Worm (Caenorhabditis elegans) whole organism, young adult: ENCODE measurements around the gene F13H8.2.

ENCODE experiments used
- C17E4.6 ChIP-seq: fragments of 200-800 bp; sonication (Bioruptor generic); IDR thresholded peaks from 2 replicates; pipeline ENCODE4 v1.3.6; 2022; ENCODE audit warnings: missing genetic modification reagents, missing genetic modification characterization, missing compliant biosample characterization
- F10E7.11 ChIP-seq: sonication (generic microtip); optimal IDR thresholded peaks from 2 replicates; lab custom pipeline; 2017; ENCODE audit warnings: mild to moderate bottlenecking, missing genetic modification characterization, moderate library complexity, missing compliant biosample characterization
- F49E8.2 ChIP-seq: sonication (generic microtip); optimal IDR thresholded peaks from 3 replicates; lab custom pipeline; 2017; ENCODE audit warnings: missing genetic modification characterization, mild to moderate bottlenecking, missing compliant biosample characterization, antibody characterized with exemption, moderate library complexity; ENCODE audit not compliant: insufficient read depth
- F55B11.4 ChIP-seq: sonication (generic microtip); optimal IDR thresholded peaks from 2 replicates; lab custom pipeline; 2016; ENCODE audit warnings: missing compliant biosample characterization, missing genetic modification characterization, borderline replicate concordance; ENCODE audit not compliant: insufficient read depth
- K12H6.12 ChIP-seq: fragments of 200-800 bp; sonication (Bioruptor generic); optimal IDR thresholded peaks from 2 replicates; lab custom pipeline; 2018; ENCODE audit warnings: mild to moderate bottlenecking, missing genetic modification characterization, missing compliant biosample characterization
- T26A5.8 ChIP-seq: sonication (generic microtip); optimal IDR thresholded peaks from 2 replicates; lab custom pipeline; 2016; ENCODE audit warnings: missing genetic modification characterization, missing compliant biosample characterization
- ZK185.1 ChIP-seq: sonication (generic microtip); optimal IDR thresholded peaks from 2 replicates; lab custom pipeline; 2016; ENCODE audit warnings: mild to moderate bottlenecking, missing genetic modification characterization, missing compliant biosample characterization; ENCODE audit not compliant: poor library complexity, severe bottlenecking
- aptf-2 ChIP-seq: fragments of 200-800 bp; sonication (Bioruptor generic); conservative IDR thresholded peaks from 2 replicates; pipeline ENCODE4 v1.3.6; 2022; ENCODE audit warnings: missing genetic modification reagents, missing genetic modification characterization, missing compliant biosample characterization
- atf-7 ChIP-seq: sonication (generic microtip); optimal IDR thresholded peaks from 2 replicates; lab custom pipeline; 2017; ENCODE audit warnings: mild to moderate bottlenecking, missing genetic modification characterization, missing compliant biosample characterization
- athp-1 ChIP-seq: sonication (generic microtip); optimal IDR thresholded peaks from 2 replicates; lab custom pipeline; 2017; ENCODE audit warnings: mild to moderate bottlenecking, missing genetic modification characterization, missing compliant biosample characterization
- attf-5 ChIP-seq: fragments of 200-800 bp; sonication (Bioruptor generic); optimal IDR thresholded peaks from 2 replicates; lab custom pipeline; 2018; ENCODE audit warnings: mild to moderate bottlenecking, missing genetic modification characterization, missing compliant biosample characterization
- bed-2 ChIP-seq: fragments of 200-800 bp; sonication (Bioruptor generic); IDR thresholded peaks from 2 replicates; pipeline ENCODE4 v1.3.6; 2022; ENCODE audit warnings: missing genetic modification reagents, missing genetic modification characterization, missing compliant biosample characterization
- ceh-100 ChIP-seq: fragments of 200-800 bp; sonication (Bioruptor generic); IDR thresholded peaks from 2 replicates; pipeline ENCODE4 v1.3.6; 2022; ENCODE audit warnings: missing genetic modification reagents, missing genetic modification characterization, missing compliant biosample characterization
- ceh-27 ChIP-seq: fragments of 200-800 bp; sonication (Bioruptor generic); optimal IDR thresholded peaks from 2 replicates; lab custom pipeline; 2018; ENCODE audit warnings: mild to moderate bottlenecking, missing genetic modification characterization, moderate library complexity, missing compliant biosample characterization
- ceh-40 ChIP-seq: fragments of 200-800 bp; sonication (Bioruptor generic); IDR thresholded peaks from 2 replicates; pipeline ENCODE4 v1.3.6; 2022; ENCODE audit warnings: missing genetic modification characterization, missing compliant biosample characterization
- dpff-1 ChIP-seq: sonication (generic microtip); optimal IDR thresholded peaks from 2 replicates; lab custom pipeline; 2017; ENCODE audit warnings: mild to moderate bottlenecking, missing genetic modification characterization, missing compliant biosample characterization
- egl-44 ChIP-seq: fragments of 200-800 bp; sonication (Bioruptor generic); IDR thresholded peaks from 2 replicates; pipeline ENCODE4 v1.3.6; 2022; ENCODE audit warnings: missing genetic modification reagents, missing genetic modification characterization, missing compliant biosample characterization
- egrh-3 ChIP-seq: fragments of 200-800 bp; sonication (Bioruptor generic); IDR thresholded peaks from 2 replicates; pipeline ENCODE4 v1.3.6; 2022; ENCODE audit warnings: missing genetic modification reagents, missing genetic modification characterization, missing compliant biosample characterization
- ekl-4 ChIP-seq: fragments of 200-800 bp; sonication (Bioruptor generic); IDR thresholded peaks from 2 replicates; pipeline ENCODE4 v1.3.6; 2022; ENCODE audit warnings: missing genetic modification reagents, missing genetic modification characterization, missing compliant biosample characterization
- fkh-3 ChIP-seq: sonication (generic microtip); optimal IDR thresholded peaks from 2 replicates; lab custom pipeline; 2016; ENCODE audit warnings: mild to moderate bottlenecking, missing genetic modification characterization, missing compliant biosample characterization
- him-1 ChIP-seq: sonication (generic microtip); optimal IDR thresholded peaks from 2 replicates; lab custom pipeline; 2016; ENCODE audit warnings: missing genotype, missing genetic modification reagents, missing genetic modification characterization, missing compliant biosample characterization
- hmg-20 ChIP-seq: fragments of 200-800 bp; sonication (Bioruptor generic); IDR thresholded peaks from 2 replicates; pipeline ENCODE4 v1.3.6; 2022; ENCODE audit warnings: missing genetic modification reagents, missing genetic modification characterization, missing compliant biosample characterization
- hrde-1 ChIP-seq: sonication (generic microtip); optimal IDR thresholded peaks from 2 replicates; lab custom pipeline; 2016; ENCODE audit warnings: missing genetic modification characterization, mild to moderate bottlenecking, missing compliant biosample characterization, moderate library complexity, missing genotype, missing genetic modification reagents, borderline replicate concordance
- lag-1 ChIP-seq: fragments of 200-800 bp; sonication (Bioruptor generic); IDR thresholded peaks from 2 replicates; pipeline ENCODE4 v1.3.6; 2022; ENCODE audit warnings: missing genetic modification reagents, missing genetic modification characterization, missing compliant biosample characterization
- lin-40 ChIP-seq: sonication (generic microtip); optimal IDR thresholded peaks from 2 replicates; lab custom pipeline; 2016; ENCODE audit warnings: missing genetic modification characterization, mild to moderate bottlenecking, missing compliant biosample characterization, missing genotype, missing genetic modification reagents
- madf-10 ChIP-seq: sonication (generic microtip); optimal IDR thresholded peaks from 2 replicates; lab custom pipeline; 2016; ENCODE audit warnings: mild to moderate bottlenecking, missing genetic modification characterization, missing compliant biosample characterization
- madf-3 ChIP-seq: fragments of 200-800 bp; sonication (Bioruptor generic); IDR thresholded peaks from 2 replicates; pipeline ENCODE4 v1.3.6; 2022; ENCODE audit warnings: missing genetic modification reagents, missing genetic modification characterization, missing compliant biosample characterization
- madf-6 ChIP-seq: fragments of 200-800 bp; sonication (Bioruptor generic); IDR thresholded peaks from 2 replicates; pipeline ENCODE4 v1.3.6; 2022; ENCODE audit warnings: missing genetic modification reagents, missing genetic modification characterization, missing compliant biosample characterization
- madf-8 ChIP-seq: fragments of 200-800 bp; sonication (Bioruptor generic); conservative IDR thresholded peaks from 2 replicates; pipeline ENCODE4 v1.3.6; 2022; ENCODE audit warnings: missing genetic modification reagents, missing genetic modification characterization, missing compliant biosample characterization
- mel-28 ChIP-seq: sonication (generic microtip); optimal IDR thresholded peaks from 2 replicates; lab custom pipeline; 2016; ENCODE audit warnings: borderline replicate concordance, mild to moderate bottlenecking, missing genetic modification characterization, missing compliant biosample characterization
- mxl-1 ChIP-seq: sonication (generic microtip); optimal IDR thresholded peaks from 2 replicates; lab custom pipeline; 2016; ENCODE audit warnings: missing genetic modification characterization, missing compliant biosample characterization
- nfya-1 ChIP-seq: sonication (generic microtip); optimal IDR thresholded peaks from 2 replicates; lab custom pipeline; 2017; ENCODE audit warnings: antibody characterized with exemption, missing compliant biosample characterization, missing genetic modification characterization, borderline replicate concordance; ENCODE audit not compliant: insufficient read depth
- nfyb-1 ChIP-seq: fragments of 200-800 bp; sonication (Bioruptor generic); IDR thresholded peaks from 2 replicates; pipeline ENCODE4 v1.3.6; 2022; ENCODE audit warnings: missing genetic modification reagents, missing genetic modification characterization, missing compliant biosample characterization
- pha-4 ChIP-seq: fragments of 150-350 bp; sonication (generic microtip); optimal IDR thresholded peaks from 2 replicates; lab custom pipeline; 2014; ENCODE audit warnings: missing biosample characterization, missing genetic modification reagents, missing genetic modification characterization
- rcor-1 ChIP-seq: fragments of 200-800 bp; sonication (Bioruptor generic); IDR thresholded peaks from 2 replicates; pipeline ENCODE4 v1.3.6; 2022; ENCODE audit warnings: missing genetic modification reagents, missing genetic modification characterization, missing compliant biosample characterization
- repo-1 ChIP-seq: sonication (generic microtip); optimal IDR thresholded peaks from 2 replicates; lab custom pipeline; 2017; ENCODE audit warnings: mild to moderate bottlenecking, missing genetic modification characterization, missing compliant biosample characterization
- rpc-1 ChIP-seq, 2 experiments: fragments of 150-350 bp in 1 of 2; sonication (generic microtip) in 1 of 2; optimal IDR thresholded peaks; 2 replicates each; lab custom pipeline; 2014 to 2018; ENCODE audit warnings: missing biosample characterization in 1 of 2, missing genetic modification characterization in 1 of 2, missing genetic modification reagents in 1 of 2, missing genotype in 1 of 2
- sea-2 ChIP-seq: fragments of 200-800 bp; sonication (Bioruptor generic); IDR thresholded peaks from 2 replicates; pipeline ENCODE4 v1.3.6; 2022; ENCODE audit warnings: missing genetic modification characterization, missing compliant biosample characterization
- snpc-1.3 ChIP-seq: sonication (generic microtip); optimal IDR thresholded peaks from 2 replicates; lab custom pipeline; 2017; ENCODE audit warnings: missing genetic modification characterization, mild to moderate bottlenecking, missing compliant biosample characterization, antibody characterized with exemption, moderate library complexity, missing genotype, missing genetic modification reagents; ENCODE audit not compliant: insufficient read depth
- snpc-3.4 ChIP-seq: sonication (generic microtip); optimal IDR thresholded peaks from 2 replicates; lab custom pipeline; 2017; ENCODE audit warnings: missing genetic modification characterization, mild to moderate bottlenecking, missing compliant biosample characterization, antibody characterized with exemption, moderate library complexity, missing genotype, missing genetic modification reagents
- sptf-2 ChIP-seq: fragments of 200-800 bp; sonication (Bioruptor generic); optimal IDR thresholded peaks from 2 replicates; lab custom pipeline; 2018; ENCODE audit warnings: mild to moderate bottlenecking, missing genetic modification characterization, missing compliant biosample characterization
- tbp1 ChIP-seq: fragments of 200-800 bp; sonication (Bioruptor generic); optimal IDR thresholded peaks from 2 replicates; lab custom pipeline; 2018; ENCODE audit warnings: mild to moderate bottlenecking, missing genetic modification characterization, missing compliant biosample characterization
- ztf-26 ChIP-seq: sonication (generic microtip); optimal IDR thresholded peaks from 2 replicates; lab custom pipeline; 2017; ENCODE audit warnings: missing genetic modification characterization, missing compliant biosample characterization
- ztf-3 ChIP-seq: fragments of 200-800 bp; sonication (Bioruptor generic); optimal IDR thresholded peaks from 2 replicates; lab custom pipeline; 2018; ENCODE audit warnings: mild to moderate bottlenecking, missing genetic modification characterization, missing compliant biosample characterization
- ztf-6 ChIP-seq: fragments of 200-800 bp; sonication (Bioruptor generic); IDR thresholded peaks from 2 replicates; pipeline ENCODE4 v1.3.6; 2022; ENCODE audit warnings: missing genetic modification reagents, missing genetic modification characterization, missing compliant biosample characterization

F13H8.2 gene

ce11 chrII:6250782-6251461 is 19.2 kb upstream of the F13H8.2 start, which contains the start of gene phb-2 (continued):
- TF ChIP-seq bed-2 (GFP tag; lab: Robert Waterston, UW) (no peak), tbp1 (GFP tag; lab: Kevin White, UChicago) (peak; percentile 49), C17E4.6 (GFP tag; lab: Robert Waterston, UW) (peak; percentile 39; the same call in 1 of the 2 replicates), ekl-4 (peak; percentile 59), snpc-3.4 (tag; lab: Kevin White, UChicago) (peak; percentile 19), mxl-1 (tag; lab: Kevin White, UChicago) (no peak), hmg-20 (GFP tag; lab: Robert Waterston, UW) (no peak), nfya-1 (no peak), ztf-26 (tag; lab: Kevin White, UChicago) (no peak), madf-8 (GFP tag; lab: Robert Waterston, UW) (0 out of 2 replicates have a peak, but pooled peaks have one; percentile 25), athp-1 (tag; lab: Kevin White, UChicago) (no peak), nfyb-1 (peak; percentile 58; the same call in 1 of the 2 replicates), repo-1 (tag; lab: Kevin White, UChicago) (no peak), F10E7.11 (tag; lab: Kevin White, UChicago) (no peak), mel-28 (no peak), lin-40 (tag; lab: Kevin White, UChicago) (peak; percentile 38), snpc-1.3 (peak; percentile 64), pha-4 (tag; lab: Kevin White, UChicago) (peak; percentile 51), egrh-3 (GFP tag; lab: Robert Waterston, UW) (no peak), F49E8.2 (tag; lab: Kevin White, UChicago) (peak; percentile 17), sptf-2 (GFP tag; lab: Kevin White, UChicago) (no peak), aptf-2 (GFP tag; lab: Robert Waterston, UW) (no peak), attf-5 (GFP tag; lab: Kevin White, UChicago) (peak; percentile 77), madf-3 (GFP tag; lab: Robert Waterston, UW) (no peak), K12H6.12 (tag; lab: Kevin White, UChicago) (peak; percentile 25), him-1 (tag; lab: Kevin White, UChicago) (no peak), fkh-3 (tag; lab: Kevin White, UChicago) (no peak), F55B11.4 (tag; lab: Kevin White, UChicago) (no peak), rpc-1 (optimal IDR thresholded peaks at IDR 0.05; lab: Kevin White, UChicago) (no peak), rpc-1 (tag; optimal IDR thresholded peaks at IDR 0.05; lab: Kevin White, UChicago) (no peak), lag-1 (GFP tag; lab: Robert Waterston, UW) (no peak), dpff-1 (no peak), atf-7 (tag; lab: Kevin White, UChicago) (no peak), ztf-6 (GFP tag; lab: Robert Waterston, UW) (no peak), sea-2 (GFP tag; lab: Robert Waterston, UW) (no peak)

ce11 chrII:6252707-6253106 is 17.5 kb upstream of the F13H8.2 start:
- TF ChIP-seq repo-1 (tag; lab: Kevin White, UChicago) (peak; percentile 37), hmg-20 (GFP tag; lab: Robert Waterston, UW) (no peak), rcor-1 (GFP tag; lab: Robert Waterston, UW) (peak; percentile 33; the same call in 1 of the 2 replicates), F55B11.4 (tag; lab: Kevin White, UChicago) (no peak), madf-6 (peak; percentile 67), ceh-40 (no peak), nfya-1 (no peak), ceh-27 (GFP tag; lab: Kevin White, UChicago) (no peak), dpff-1 (no peak), aptf-2 (GFP tag; lab: Robert Waterston, UW) (no peak), egl-44 (GFP tag; lab: Robert Waterston, UW) (no peak), hrde-1 (tag; lab: Kevin White, UChicago) (peak; percentile 87), madf-3 (GFP tag; lab: Robert Waterston, UW) (0 out of 2 replicates have a peak, but pooled peaks have one; percentile 59), ceh-100 (GFP tag; lab: Robert Waterston, UW) (no peak), T26A5.8 (tag; lab: Kevin White, UChicago) (no peak), madf-10 (tag; lab: Kevin White, UChicago) (no peak), ztf-3 (GFP tag; lab: Kevin White, UChicago) (no peak), ZK185.1 (tag; lab: Kevin White, UChicago) (no peak)
